Worm (Caenorhabditis elegans): ENCODE measurements around the gene F34D10.8.

Gene F34D10.8

DNA sequence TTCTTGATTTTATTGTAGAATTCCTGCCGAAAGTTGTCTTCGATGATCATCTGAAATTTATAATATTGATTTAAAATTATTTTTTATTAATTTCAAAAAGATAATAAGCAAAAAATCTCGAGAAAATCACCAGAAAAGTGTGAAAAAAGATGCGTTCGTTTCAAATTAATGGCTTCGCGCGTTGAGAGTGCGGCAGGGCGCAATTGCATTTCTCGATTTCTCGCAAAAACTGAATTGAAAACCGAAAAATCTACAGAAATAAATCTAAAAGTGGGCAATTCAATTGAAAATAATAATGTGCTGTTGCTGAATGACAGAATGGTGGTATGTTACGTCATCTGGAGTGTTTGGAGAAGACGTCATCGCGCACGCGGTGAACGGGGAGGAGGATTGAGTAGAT is 4.4 kb downstream of the F34D10.8 start, which contains the start of gene evl-18 (continued):
- TF ChIP-seq lin-14 (GFP tag; optimal IDR thresholded peaks at IDR 0.05) (no peak), C34B4.2 (tag; optimal IDR thresholded peaks at IDR 0.05) (no peak), mep-1 (tag; optimal IDR thresholded peaks at IDR 0.05) (peak; percentile 37), nhr-85 (tag) (no peak), C04F5.9 (tag; optimal IDR thresholded peaks at IDR 0.05) (no peak), egl-27 (tag; optimal IDR thresholded peaks at IDR 0.05) (no peak), nhr-77 (tag; optimal IDR thresholded peaks at IDR 0.05) (no peak), zag-1 (tag; optimal IDR thresholded peaks at IDR 0.05) (no peak), blmp-1 (tag; optimal IDR thresholded peaks at IDR 0.05) (peak; percentile 34), unc-98 (GFP tag; IDR thresholded peaks at IDR 0.05) (no peak), nhr-11 (tag; optimal IDR thresholded peaks at IDR 0.05) (no peak), mab-9 (GFP tag; IDR thresholded peaks at IDR 0.05) (no peak), pax-3 (tag; optimal IDR thresholded peaks at IDR 0.05) (no peak), pqm-1 (tag; optimal IDR thresholded peaks at IDR 0.05) (no peak), unc-30 (tag; optimal IDR thresholded peaks at IDR 0.05) (no peak), ceh-90 (tag; optimal IDR thresholded peaks at IDR 0.05) (no peak)

DNA sequence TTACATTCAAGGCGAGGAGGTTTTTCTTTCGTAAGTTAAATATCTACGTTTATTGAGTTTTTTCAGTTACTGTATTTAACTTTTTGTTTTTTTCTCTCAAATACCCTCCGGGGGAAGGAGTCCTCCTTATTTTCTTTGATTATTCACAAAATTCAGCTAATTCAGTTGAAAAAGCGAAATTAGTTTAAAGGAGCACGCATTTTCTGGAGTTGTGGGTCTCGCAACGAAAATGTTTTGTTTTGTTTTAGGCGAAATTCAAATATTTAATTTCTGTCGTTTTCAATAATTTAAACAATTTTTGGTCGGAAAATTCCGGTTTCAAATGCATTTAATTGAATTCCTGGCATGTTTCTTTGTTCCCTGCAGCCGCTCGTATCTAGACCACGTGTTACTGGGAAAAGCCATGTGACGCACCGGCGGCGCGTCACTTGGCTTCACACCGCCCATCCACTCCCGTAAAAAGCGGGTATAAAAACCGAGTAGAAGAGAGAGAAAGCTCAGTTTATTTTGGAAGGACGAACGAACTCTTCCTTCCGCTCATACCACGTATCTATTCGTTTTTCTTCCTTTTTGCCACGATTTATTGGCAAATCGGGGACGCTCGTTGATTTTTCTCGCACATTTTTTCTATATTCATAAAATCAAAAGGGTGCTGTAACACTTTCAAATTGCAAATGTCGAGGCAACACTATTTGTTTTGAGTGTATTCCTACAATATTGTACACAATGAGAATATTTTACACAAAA is 5.1 kb downstream of the F34D10.8 start:
- no peak for TF ChIP-seq pag-3 (tag; optimal IDR thresholded peaks at IDR 0.05; ENCODE audit: borderline replicate concordance, insufficient read depth)
- TF ChIP-seq pqm-1 (tag; optimal IDR thresholded peaks at IDR 0.05), result no peak
- TF ChIP-seq mdl-1 (tag; optimal IDR thresholded peaks at IDR 0.05), result no peak
- no peak for TF ChIP-seq aly-2 (tag; optimal IDR thresholded peaks at IDR 0.05)
- TF ChIP-seq C04F5.9 (tag; optimal IDR thresholded peaks at IDR 0.05), result no peak
- TF ChIP-seq efl-3 (GFP tag; optimal IDR thresholded peaks at IDR 0.05), result no peak
- no peak for TF ChIP-seq nhr-237 (tag; optimal IDR thresholded peaks at IDR 0.05)
- TF ChIP-seq ceh-63 (GFP tag; optimal IDR thresholded peaks at IDR 0.05), result no peak
- TF ChIP-seq ets-5 (GFP tag; IDR thresholded peaks at IDR 0.05), result no peak
- no peak for TF ChIP-seq F16B12.6 (tag; optimal IDR thresholded peaks at IDR 0.05)
- no peak for TF ChIP-seq isw-1 (GFP tag; IDR thresholded peaks at IDR 0.05)
- no peak for TF ChIP-seq lin-15B (tag; optimal IDR thresholded peaks at IDR 0.05)
- no peak for TF ChIP-seq C34B4.2 (tag; optimal IDR thresholded peaks at IDR 0.05)
- TF ChIP-seq hpl-2 (GFP tag; optimal IDR thresholded peaks at IDR 0.05), result no peak
- TF ChIP-seq ceh-8 (GFP tag; optimal IDR thresholded peaks at IDR 0.05), result peak; percentile 11
- TF ChIP-seq unc-62 (GFP tag; optimal IDR thresholded peaks at IDR 0.05), result no peak
- TF ChIP-seq lsy-2 (tag; optimal IDR thresholded peaks at IDR 0.05), result no peak
- no peak for TF ChIP-seq aha-1 (tag; optimal IDR thresholded peaks at IDR 0.05)
- TF ChIP-seq lin-39 (tag; optimal IDR thresholded peaks at IDR 0.05), result no peak
- no peak for TF ChIP-seq zip-4 (GFP tag; optimal IDR thresholded peaks at IDR 0.05)
- peak; percentile 1 for TF ChIP-seq unc-130 (tag; optimal IDR thresholded peaks at IDR 0.05)
- TF ChIP-seq alr-1 (tag; optimal IDR thresholded peaks at IDR 0.05; ENCODE audit: borderline replicate concordance), result no peak
- TF ChIP-seq snu-23 (GFP tag; optimal IDR thresholded peaks at IDR 0.05), result peak; percentile 35
- peak; percentile 32 for TF ChIP-seq nhr-19 (GFP tag; conservative IDR thresholded peaks at IDR 0.05)
- peak; percentile 4 for TF ChIP-seq nhr-20 (tag; optimal IDR thresholded peaks at IDR 0.05)
- no peak for TF ChIP-seq lin-35 (GFP tag; optimal IDR thresholded peaks at IDR 0.05)
- no peak for TF ChIP-seq ztf-4 (tag; optimal IDR thresholded peaks at IDR 0.05)
- no peak for TF ChIP-seq unc-98 (GFP tag; IDR thresholded peaks at IDR 0.05)
- peak; percentile 43 for TF ChIP-seq rnt-1 (tag; optimal IDR thresholded peaks at IDR 0.05)
- TF ChIP-seq mef-2 (tag; optimal IDR thresholded peaks at IDR 0.05), result no peak
- no peak for TF ChIP-seq nhr-28 (tag; optimal IDR thresholded peaks at IDR 0.05)
- peak; percentile 33 for TF ChIP-seq fkh-8 (tag; optimal IDR thresholded peaks at IDR 0.05)
- TF ChIP-seq irx-1 (tag; optimal IDR thresholded peaks at IDR 0.05), result no peak
- no peak for TF ChIP-seq skn-1 (tag; optimal IDR thresholded peaks at IDR 0.05)
- no peak for TF ChIP-seq ztf-11 (tag; optimal IDR thresholded peaks at IDR 0.05)
- no peak for TF ChIP-seq nhr-47 (tag; optimal IDR thresholded peaks at IDR 0.05)
- TF ChIP-seq nhr-71 (tag; optimal IDR thresholded peaks at IDR 0.05), result peak; percentile 58
- no peak for TF ChIP-seq nhr-12 (tag; optimal IDR thresholded peaks at IDR 0.05)
- peak in 1 of 3 experiments; percentile 39 for TF ChIP-seq dpl-1 (GFP tag; optimal IDR thresholded peaks at IDR 0.05)
- TF ChIP-seq blmp-1 (tag; optimal IDR thresholded peaks at IDR 0.05), result peak; percentile 27
